Worm (Caenorhabditis elegans) whole organism, mixed stage, embryonic: Measurements from ENCODE around the gene C17H11.4.

Experiments used
- blmp-1 ChIP-seq: fragments of 150-350 bp; optimal IDR thresholded peaks from 2 replicates; lab custom pipeline; 2014; ENCODE audit warnings: missing biosample characterization, missing genetic modification characterization
- elt-3 ChIP-seq: fragments of 150-350 bp; optimal IDR thresholded peaks from 2 replicates; lab custom pipeline; 2014; ENCODE audit warnings: missing biosample characterization, missing genetic modification characterization
- lsy-2 ChIP-seq: fragments of 150-350 bp; optimal IDR thresholded peaks from 2 replicates; lab custom pipeline; 2014; ENCODE audit warnings: missing biosample characterization, missing genetic modification characterization
- nhr-12 ChIP-seq: fragments of 150-350 bp; optimal IDR thresholded peaks from 2 replicates; lab custom pipeline; 2014; ENCODE audit warnings: missing biosample characterization, missing genetic modification characterization
- nhr-237 ChIP-seq: fragments of 150-350 bp; optimal IDR thresholded peaks from 2 replicates; lab custom pipeline; 2014; ENCODE audit warnings: missing biosample characterization, missing genetic modification characterization
- nhr-76 ChIP-seq: sonication (generic microtip); optimal IDR thresholded peaks from 2 replicates; lab custom pipeline; 2017; ENCODE audit warnings: missing biosample characterization, missing genetic modification characterization
- snpc-4 ChIP-seq: fragments of 150-350 bp; optimal IDR thresholded peaks from 2 replicates; lab custom pipeline; 2014; ENCODE audit warnings: missing biosample characterization, missing genetic modification characterization
- sptf-1 ChIP-seq: sonication (generic microtip); optimal IDR thresholded peaks from 2 replicates; lab custom pipeline; 2017; ENCODE audit warnings: mild to moderate bottlenecking, missing genetic modification characterization, moderate library complexity, missing compliant biosample characterization
- unc-62 ChIP-seq: fragments of 150-350 bp; optimal IDR thresholded peaks from 2 replicates; lab custom pipeline; 2014; ENCODE audit warnings: missing biosample characterization, missing genetic modification reagents, missing genetic modification characterization

DNA sequence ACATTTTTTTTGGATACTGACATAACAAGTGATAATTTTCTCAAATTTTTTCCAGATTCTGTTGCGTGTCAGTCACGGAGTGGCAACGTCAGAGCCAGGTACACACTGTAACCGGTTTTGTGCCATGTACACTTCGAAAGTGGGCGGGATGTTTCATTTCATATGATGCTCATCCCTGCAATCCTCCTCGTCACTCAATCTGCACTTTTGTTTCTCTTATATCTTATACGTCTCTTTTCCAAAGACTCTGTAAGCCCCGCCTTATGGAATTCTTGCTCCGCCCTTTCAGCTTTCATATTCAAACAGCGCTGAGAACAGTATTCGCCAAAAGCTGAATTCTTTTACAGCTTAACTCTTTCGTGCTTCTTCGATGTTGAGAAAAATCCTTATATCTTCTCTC, 42.3 kb downstream of the C17H11.4 start, which contains the start of gene C02B8.3:
- TF ChIP-seq lsy-2 (tag; lab: Kevin White, UChicago) (no peak), snpc-4 (tag; lab: Kevin White, UChicago) (no peak), sptf-1 (tag; lab: Kevin White, UChicago) (no peak), nhr-76 (no peak), nhr-12 (tag; lab: Kevin White, UChicago) (no peak), unc-62 (no peak), blmp-1 (tag; lab: Kevin White, UChicago) (no peak), elt-3 (tag; lab: Kevin White, UChicago) (no peak), nhr-237 (no peak)
